Worm (Caenorhabditis elegans): ENCODE data around the gene srh-204.
"Not testable (repeated sequence)": the region's sequence is repeated elsewhere in the genome, so short reads cannot be mapped to it uniquely, and the experiment has no call there.

DNA sequence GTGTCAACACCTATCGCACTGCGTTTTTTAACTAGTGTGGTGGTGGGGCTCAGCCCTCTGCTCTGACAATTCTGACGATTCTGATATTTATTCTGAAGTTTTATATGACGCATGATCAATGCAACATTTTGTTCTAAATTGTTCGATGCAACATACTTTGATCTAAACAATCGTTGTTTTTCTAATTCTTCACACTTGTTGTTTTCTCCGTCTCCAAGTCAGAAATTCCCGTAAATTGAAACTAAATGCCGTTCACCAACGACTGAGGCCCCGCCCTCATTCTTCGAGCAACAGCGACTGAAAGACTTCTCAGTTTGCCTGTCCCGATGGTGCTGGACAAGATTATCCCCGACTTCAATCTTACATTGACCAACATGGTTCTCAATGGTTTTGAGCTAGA lies 44.5 kb upstream of the srh-204 start, which contains the start of gene srt-19:
- TF ChIP-seq nhr-11 (tag; optimal IDR thresholded peaks at IDR 0.05); ama-1 (optimal IDR thresholded peaks at IDR 0.05); unc-55 (GFP tag; optimal IDR thresholded peaks at IDR 0.05); C08G9.2 (tag; optimal IDR thresholded peaks at IDR 0.05); hlh-13 (GFP tag; optimal IDR thresholded peaks at IDR 0.05); elt-2 (tag; optimal IDR thresholded peaks at IDR 0.05); pag-3 (tag; optimal IDR thresholded peaks at IDR 0.05; ENCODE audit: borderline replicate concordance): not testable (repeated sequence)
